Fruit fly (Drosophila melanogaster): Measurements from ENCODE around the gene Kap-alpha3.
A peak's percentile ranks its signal among the peaks of the same experiment; 100 is the strongest.

The Kap-alpha3 gene

DNA sequence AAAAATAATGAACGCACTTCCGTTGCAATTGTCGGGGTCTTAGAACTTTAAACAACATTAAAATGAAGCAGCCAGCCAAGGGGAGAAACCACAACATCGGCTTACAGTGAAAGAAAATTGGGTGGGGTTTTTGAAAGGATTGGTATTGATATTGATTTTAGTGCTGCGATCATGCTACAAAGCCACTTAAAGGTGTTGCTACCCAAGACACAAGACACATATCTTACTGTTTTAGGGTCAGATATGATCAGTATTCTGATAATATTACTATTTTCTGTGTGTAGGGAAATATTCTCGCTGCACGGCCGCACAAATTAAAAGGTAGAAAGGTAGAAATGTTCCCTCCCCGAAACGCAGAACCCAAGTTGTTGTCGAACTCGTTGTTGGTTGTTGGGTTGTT, 27.6 kb upstream of the Kap-alpha3 start (continued):
- TF ChIP-seq slou (GFP tag; optimal IDR thresholded peaks at IDR 0.05) = no peak
- TF ChIP-seq Dek (tag; optimal IDR thresholded peaks at IDR 0.05) = no peak
- no peak for TF ChIP-seq sna (GFP tag; IDR thresholded peaks at IDR 0.05; ENCODE audit: partially characterized antibody)
- TF ChIP-seq Gug (GFP tag; IDR thresholded peaks at IDR 0.05) = no peak
- no peak for TF ChIP-seq Bdp1 (GFP tag; optimal IDR thresholded peaks at IDR 0.05)
- TF ChIP-seq ATbp (GFP tag; optimal IDR thresholded peaks at IDR 0.05) = no peak
- no peak for TF ChIP-seq CG30020 (tag; optimal IDR thresholded peaks at IDR 0.05)
- no peak for TF ChIP-seq cg (GFP tag; optimal IDR thresholded peaks at IDR 0.05)
- no peak for TF ChIP-seq seq (GFP tag; IDR thresholded peaks at IDR 0.05)
- no peak for TF ChIP-seq BEAF-32 (GFP tag; optimal IDR thresholded peaks at IDR 0.05)
- peak; percentile 77 for TF ChIP-seq CG18262 (tag; optimal IDR thresholded peaks at IDR 0.05)
- TF ChIP-seq HLH54F (GFP tag; optimal IDR thresholded peaks at IDR 0.05) = no peak
- TF ChIP-seq CG17385 (GFP tag; optimal IDR thresholded peaks at IDR 0.05) = no peak
- no peak for TF ChIP-seq Hr78 (GFP tag; optimal IDR thresholded peaks at IDR 0.05)
- TF ChIP-seq CG7839 (tag; optimal IDR thresholded peaks at IDR 0.05) = peak; percentile 58
- TF ChIP-seq Doc3 (GFP tag; IDR thresholded peaks at IDR 0.05; ENCODE audit: partially characterized antibody) = no peak
- no peak for TF ChIP-seq ham (GFP tag; IDR thresholded peaks at IDR 0.05)
- 0 out of 2 replicates have a peak, but pooled peaks have one; percentile 3 for TF ChIP-seq slbo (GFP tag; IDR thresholded peaks at IDR 0.05)
- TF ChIP-seq slp2 (GFP tag; optimal IDR thresholded peaks at IDR 0.05) = peak; percentile 12
- no peak for TF ChIP-seq Bteb2 (GFP tag; optimal IDR thresholded peaks at IDR 0.05)
- TF ChIP-seq Abd-B (GFP tag; optimal IDR thresholded peaks at IDR 0.05) = peak; percentile 23
- no peak for TF ChIP-seq CG11085 (GFP tag; IDR thresholded peaks at IDR 0.05)
- no peak for TF ChIP-seq gce (GFP tag; IDR thresholded peaks at IDR 0.05)
- no peak for TF ChIP-seq Aef1 (GFP tag; IDR thresholded peaks at IDR 0.05)
- TF ChIP-seq CG2889 (GFP tag; IDR thresholded peaks at IDR 0.05) = no peak
- no peak for TF ChIP-seq ind (GFP tag; optimal IDR thresholded peaks at IDR 0.05)
- no peak for TF ChIP-seq kah (GFP tag; optimal IDR thresholded peaks at IDR 0.05)
- TF ChIP-seq shn (GFP tag; optimal IDR thresholded peaks at IDR 0.05) = no peak
- no peak for TF ChIP-seq Dll (GFP tag; IDR thresholded peaks at IDR 0.05; ENCODE audit: partially characterized antibody)
- TF ChIP-seq onecut (GFP tag; IDR thresholded peaks at IDR 0.05) = no peak
- no peak for TF ChIP-seq gfzf (GFP tag; optimal IDR thresholded peaks at IDR 0.05)
- no peak for TF ChIP-seq Max (GFP tag; optimal IDR thresholded peaks at IDR 0.05)
- TF ChIP-seq NK7.1 (GFP tag; optimal IDR thresholded peaks at IDR 0.05) = no peak
- no peak for TF ChIP-seq zen2 (GFP tag; IDR thresholded peaks at IDR 0.05; ENCODE audit: partially characterized antibody)
- no peak for TF ChIP-seq chinmo (GFP tag; IDR thresholded peaks at IDR 0.05; ENCODE audit: partially characterized antibody)
- TF ChIP-seq Fer3 (tag; optimal IDR thresholded peaks at IDR 0.05) = no peak
- TF ChIP-seq CG10147 (GFP tag; optimal IDR thresholded peaks at IDR 0.05) = no peak
- TF ChIP-seq Ets97D (GFP tag; optimal IDR thresholded peaks at IDR 0.05) = no peak
- TF ChIP-seq aop (GFP tag; IDR thresholded peaks at IDR 0.05) = no peak
- no peak for TF ChIP-seq Dad (GFP tag; optimal IDR thresholded peaks at IDR 0.05)
- no peak for TF ChIP-seq CG8944 (GFP tag; optimal IDR thresholded peaks at IDR 0.05)
- peak; percentile 37 for TF ChIP-seq nom (GFP tag; optimal IDR thresholded peaks at IDR 0.05)
- TF ChIP-seq Six4 (GFP tag; optimal IDR thresholded peaks at IDR 0.05) = peak; percentile 12
- TF ChIP-seq CoRest (tag; optimal IDR thresholded peaks at IDR 0.05) = peak; percentile 28
- TF ChIP-seq CkIIα-i1 (GFP tag; IDR thresholded peaks at IDR 0.05) = no peak
- TF ChIP-seq B-H1 (GFP tag; IDR thresholded peaks at IDR 0.05) = no peak
- no peak for TF ChIP-seq Dip2 (GFP tag; IDR thresholded peaks at IDR 0.05)
- TF ChIP-seq CG15601 (tag; optimal IDR thresholded peaks at IDR 0.05) = peak; percentile 24
- no peak for TF ChIP-seq CG32772 (GFP tag; IDR thresholded peaks at IDR 0.05)
- no peak for TF ChIP-seq HmgD (GFP tag; optimal IDR thresholded peaks at IDR 0.05)
- TF ChIP-seq C15 (GFP tag; IDR thresholded peaks at IDR 0.05) = no peak
- no peak for TF ChIP-seq CG10431 (GFP tag; optimal IDR thresholded peaks at IDR 0.05)

All from whole organism, embryonic.